Worm (Caenorhabditis elegans) whole organism, L2 larva: ENCODE results near the gene ife-5.

ENCODE experiments used
- C34F6.9 ChIP-seq: fragments of 150-350 bp; optimal IDR thresholded peaks from 2 replicates; lab custom pipeline; 2014; ENCODE audit warnings: missing biosample characterization, missing genetic modification characterization
- F13H6.1 ChIP-seq: sonication (generic microtip); optimal IDR thresholded peaks from 2 replicates; lab custom pipeline; 2016; ENCODE audit warnings: missing genetic modification characterization, missing compliant biosample characterization
- R02D3.7 ChIP-seq: fragments of 150-350 bp; optimal IDR thresholded peaks from 2 replicates; lab custom pipeline; 2014; ENCODE audit warnings: missing biosample characterization, missing genetic modification characterization
- Y55F3AM.14 ChIP-seq: fragments of 200-800 bp; sonication (Bioruptor generic); optimal IDR thresholded peaks from 2 replicates; lab custom pipeline; 2018; ENCODE audit warnings: mild to moderate bottlenecking, missing genetic modification characterization, missing compliant biosample characterization
- ZK546.5 ChIP-seq: sonication (generic microtip); optimal IDR thresholded peaks from 2 replicates; lab custom pipeline; 2017; ENCODE audit warnings: missing biosample characterization, missing genetic modification characterization
- alr-1 ChIP-seq: fragments of 150-350 bp; optimal IDR thresholded peaks from 2 replicates; lab custom pipeline; 2014; ENCODE audit warnings: missing biosample characterization, missing genetic modification characterization
- aly-2 ChIP-seq: fragments of 150-350 bp; optimal IDR thresholded peaks from 2 replicates; lab custom pipeline; 2014; ENCODE audit warnings: missing biosample characterization, missing genetic modification characterization
- ama-1 ChIP-seq: fragments of 150-350 bp; optimal IDR thresholded peaks from 2 replicates; lab custom pipeline; 2018; ENCODE audit warnings: inconsistent platforms
- blmp-1 ChIP-seq: sonication (generic microtip); optimal IDR thresholded peaks from 2 replicates; lab custom pipeline; 2017; ENCODE audit warnings: missing genetic modification characterization, mild to moderate bottlenecking, missing compliant biosample characterization, antibody characterized with exemption, moderate library complexity; ENCODE audit not compliant: insufficient read depth
- ceh-16 ChIP-seq: fragments of 150-350 bp; optimal IDR thresholded peaks from 2 replicates; lab custom pipeline; 2014; ENCODE audit warnings: missing biosample characterization, missing genetic modification characterization
- crh-2 ChIP-seq: sonication (generic microtip); optimal IDR thresholded peaks from 2 replicates; lab custom pipeline; 2017; ENCODE audit warnings: missing biosample characterization, missing genetic modification characterization
- dmd-4 ChIP-seq: sonication (generic microtip); optimal IDR thresholded peaks from 2 replicates; lab custom pipeline; 2017; ENCODE audit warnings: missing biosample characterization, missing genetic modification characterization
- fos-1 ChIP-seq: fragments of 150-350 bp; optimal IDR thresholded peaks from 2 replicates; lab custom pipeline; 2014; ENCODE audit warnings: missing biosample characterization, missing genetic modification characterization
- gmeb-1 ChIP-seq: fragments of 150-350 bp; optimal IDR thresholded peaks from 2 replicates; lab custom pipeline; 2014; ENCODE audit warnings: missing biosample characterization, missing genetic modification characterization
- lin-11 ChIP-seq: fragments of 150-350 bp; sonication (generic microtip); optimal IDR thresholded peaks from 2 replicates; lab custom pipeline; 2014; ENCODE audit warnings: missing biosample characterization, missing genetic modification characterization, inconsistent platforms, mixed read lengths
- lin-13 ChIP-seq: fragments of 150-350 bp; optimal IDR thresholded peaks from 2 replicates; lab custom pipeline; 2014; ENCODE audit warnings: missing biosample characterization, missing genetic modification reagents, missing genetic modification characterization
- lin-39 ChIP-seq: fragments of 150-350 bp; optimal IDR thresholded peaks from 2 replicates; lab custom pipeline; 2014; ENCODE audit warnings: missing biosample characterization, missing genetic modification reagents, missing genetic modification characterization
- lsy-2 ChIP-seq, 2 experiments: fragments of 150-350 bp in 1 of 2; sonication (generic microtip) in 1 of 2; optimal IDR thresholded peaks; 2 replicates each; lab custom pipeline; 2014 to 2017; ENCODE audit warnings: missing biosample characterization in 2 of 2, missing genetic modification characterization in 2 of 2
- mab-5 ChIP-seq: fragments of 150-350 bp; optimal IDR thresholded peaks from 2 replicates; lab custom pipeline; 2014; ENCODE audit warnings: missing biosample characterization, missing genetic modification characterization
- mdl-1 ChIP-seq, 2 experiments: fragments of 150-350 bp in 1 of 2; sonication (generic microtip) in 1 of 2; optimal IDR thresholded peaks; 2 replicates each; lab custom pipeline; 2017; ENCODE audit warnings: missing biosample characterization in 2 of 2, missing genetic modification characterization in 2 of 2
- nhr-10 ChIP-seq: sonication (generic microtip); optimal IDR thresholded peaks from 2 replicates; lab custom pipeline; 2017; ENCODE audit warnings: missing biosample characterization, missing genetic modification characterization
- nhr-11 ChIP-seq: fragments of 150-350 bp; optimal IDR thresholded peaks from 2 replicates; lab custom pipeline; 2014; ENCODE audit warnings: missing biosample characterization, missing genetic modification characterization
- nhr-12 ChIP-seq: fragments of 150-350 bp; optimal IDR thresholded peaks from 2 replicates; lab custom pipeline; 2014; ENCODE audit warnings: missing biosample characterization, missing genetic modification characterization
- nhr-25 ChIP-seq: fragments of 150-350 bp; sonication (generic microtip); optimal IDR thresholded peaks from 3 replicates; lab custom pipeline; 2014; ENCODE audit warnings: missing biosample characterization, missing genetic modification characterization
- nhr-6 ChIP-seq: fragments of 150-350 bp; optimal IDR thresholded peaks from 2 replicates; lab custom pipeline; 2014; ENCODE audit warnings: missing biosample characterization, missing genetic modification characterization
- peb-1 ChIP-seq: fragments of 150-350 bp; optimal IDR thresholded peaks from 2 replicates; lab custom pipeline; 2014; ENCODE audit warnings: missing biosample characterization, missing genetic modification characterization
- sem-4 ChIP-seq: fragments of 150-350 bp; optimal IDR thresholded peaks from 2 replicates; lab custom pipeline; 2014; ENCODE audit warnings: missing biosample characterization, missing genetic modification reagents, missing genetic modification characterization
- sma-3 ChIP-seq: sonication (generic microtip); optimal IDR thresholded peaks from 2 replicates; lab custom pipeline; 2016; ENCODE audit warnings: missing genetic modification reagents, missing genetic modification characterization, missing compliant biosample characterization
- sma-9 ChIP-seq, 2 experiments: fragments of 150-350 bp in 1 of 2; sonication (generic microtip) in 1 of 2; optimal IDR thresholded peaks; 2 replicates each; lab custom pipeline; 2014 to 2016; ENCODE audit warnings: missing genetic modification characterization in 2 of 2, mild to moderate bottlenecking in 1 of 2, missing biosample characterization in 1 of 2, missing compliant biosample characterization in 1 of 2, missing genetic modification reagents in 1 of 2, moderate library complexity in 1 of 2
- unc-55 ChIP-seq: fragments of 150-350 bp; sonication (generic microtip); optimal IDR thresholded peaks from 3 replicates; lab custom pipeline; 2014; ENCODE audit warnings: missing biosample characterization, missing genetic modification reagents, missing genetic modification characterization
- zag-1 ChIP-seq: fragments of 150-350 bp; optimal IDR thresholded peaks from 2 replicates; lab custom pipeline; 2014; ENCODE audit warnings: missing biosample characterization, missing genetic modification characterization
- ztf-1 ChIP-seq: fragments of 200-800 bp; sonication (Bioruptor generic); conservative IDR thresholded peaks from 2 replicates; pipeline ENCODE4 v1.3.6; 2022; ENCODE audit warnings: missing genetic modification characterization, missing compliant biosample characterization
- ztf-4 ChIP-seq: fragments of 150-350 bp; optimal IDR thresholded peaks from 2 replicates; lab custom pipeline; 2014; ENCODE audit warnings: missing biosample characterization, missing genetic modification characterization

The ife-5 gene

DNA sequence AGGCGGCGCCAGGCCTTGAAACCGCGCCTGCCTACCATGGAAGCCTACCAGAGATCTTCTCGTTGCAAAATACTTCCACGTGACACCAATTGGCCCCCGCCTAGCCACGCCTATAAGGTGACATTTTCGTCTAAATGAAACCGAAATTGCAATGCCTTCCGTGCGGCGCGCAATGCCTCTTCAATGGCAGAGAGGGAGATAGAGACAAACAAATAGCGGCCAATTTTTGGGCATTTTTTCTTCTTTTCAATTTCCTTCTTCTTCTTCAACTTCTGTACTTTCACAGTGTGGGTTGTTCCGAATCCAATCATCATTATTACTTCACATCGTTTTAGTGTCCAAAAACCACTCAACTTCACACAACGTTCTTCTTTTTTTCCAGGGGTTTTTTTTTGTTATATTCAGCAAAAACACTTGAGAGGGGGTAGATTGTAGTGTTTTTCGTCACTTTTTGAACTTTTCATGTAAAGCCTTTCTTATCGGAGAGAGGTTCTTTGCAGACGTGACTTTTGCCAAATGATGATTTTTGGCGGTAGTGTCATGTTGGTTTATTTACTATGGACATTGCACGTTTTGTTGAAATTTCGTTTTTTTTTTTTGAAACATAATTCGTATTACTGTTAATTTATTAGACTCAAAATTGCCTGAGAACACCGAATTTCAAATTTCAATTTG lies 19.2 kb upstream of the ife-5 start:
- no peak for TF ChIP-seq alr-1 (tag; lab: Kevin White, UChicago)
- TF ChIP-seq lsy-2 (tag; optimal IDR thresholded peaks at IDR 0.05; lab: Kevin White, UChicago) = no peak
- TF ChIP-seq fos-1 (tag; lab: Kevin White, UChicago) = no peak
- no peak for TF ChIP-seq mab-5
- peak; percentile 35 for TF ChIP-seq blmp-1 (tag; lab: Kevin White, UChicago)
- TF ChIP-seq nhr-25 (tag; lab: Kevin White, UChicago) = peak; percentile 28
- no peak for TF ChIP-seq R02D3.7 (tag; lab: Kevin White, UChicago)
- no peak for TF ChIP-seq F13H6.1 (tag; lab: Kevin White, UChicago)
- no peak for TF ChIP-seq ztf-1 (GFP tag; lab: Robert Waterston, UW)
- TF ChIP-seq sem-4 (tag; lab: Kevin White, UChicago) = no peak

DNA sequence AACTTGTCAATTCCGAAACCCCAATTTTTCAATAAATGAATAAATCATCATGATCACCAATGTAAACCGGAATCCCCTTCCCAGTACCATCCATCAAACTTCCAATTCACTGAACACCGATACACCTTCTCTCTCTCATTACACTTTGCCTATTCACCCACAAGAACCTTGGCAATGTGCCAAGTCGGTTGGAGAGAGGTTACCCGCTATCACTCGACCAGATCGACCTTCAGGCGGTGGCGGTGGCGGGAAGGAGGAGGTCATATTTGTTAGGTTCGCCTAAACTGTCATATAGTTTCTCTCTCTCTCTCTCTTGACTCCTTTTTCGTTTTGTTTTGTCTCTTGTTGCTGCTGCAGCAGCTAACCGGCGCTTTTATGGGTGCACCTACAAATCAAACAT lies 17.9 kb upstream of the ife-5 start:
- TF ChIP-seq crh-2 (tag; lab: Kevin White, UChicago) (peak; percentile 16), Y55F3AM.14 (GFP tag; lab: Kevin White, UChicago) (no peak), ama-1 (lab: Kevin White, UChicago) (no peak), aly-2 (tag; lab: Kevin White, UChicago) (no peak), sma-9 (GFP tag; optimal IDR thresholded peaks at IDR 0.05; lab: Kevin White, UChicago) (peak; percentile 20), sma-9 (tag; optimal IDR thresholded peaks at IDR 0.05; lab: Kevin White, UChicago) (no peak), R02D3.7 (tag; lab: Kevin White, UChicago) (no peak), nhr-25 (tag; lab: Kevin White, UChicago) (peak; percentile 93), lin-13 (no peak), lin-39 (tag; lab: Kevin White, UChicago) (no peak), fos-1 (tag; lab: Kevin White, UChicago) (peak; percentile 29), ZK546.5 (tag; lab: Kevin White, UChicago) (no peak), sma-3 (peak; percentile 78), blmp-1 (tag; lab: Kevin White, UChicago) (peak; percentile 64), gmeb-1 (tag; lab: Kevin White, UChicago) (no peak), nhr-6 (peak; percentile 25), F13H6.1 (tag; lab: Kevin White, UChicago) (peak; percentile 31), lsy-2 (tag; optimal IDR thresholded peaks at IDR 0.05; lab: Kevin White, UChicago) (no peak), lin-11 (tag; lab: Kevin White, UChicago) (no peak), C34F6.9 (tag; lab: Kevin White, UChicago) (no peak), sem-4 (tag; lab: Kevin White, UChicago) (no peak), dmd-4 (tag; lab: Kevin White, UChicago) (no peak), ceh-16 (tag; lab: Kevin White, UChicago) (peak; percentile 88), peb-1 (tag; lab: Kevin White, UChicago) (no peak)

DNA sequence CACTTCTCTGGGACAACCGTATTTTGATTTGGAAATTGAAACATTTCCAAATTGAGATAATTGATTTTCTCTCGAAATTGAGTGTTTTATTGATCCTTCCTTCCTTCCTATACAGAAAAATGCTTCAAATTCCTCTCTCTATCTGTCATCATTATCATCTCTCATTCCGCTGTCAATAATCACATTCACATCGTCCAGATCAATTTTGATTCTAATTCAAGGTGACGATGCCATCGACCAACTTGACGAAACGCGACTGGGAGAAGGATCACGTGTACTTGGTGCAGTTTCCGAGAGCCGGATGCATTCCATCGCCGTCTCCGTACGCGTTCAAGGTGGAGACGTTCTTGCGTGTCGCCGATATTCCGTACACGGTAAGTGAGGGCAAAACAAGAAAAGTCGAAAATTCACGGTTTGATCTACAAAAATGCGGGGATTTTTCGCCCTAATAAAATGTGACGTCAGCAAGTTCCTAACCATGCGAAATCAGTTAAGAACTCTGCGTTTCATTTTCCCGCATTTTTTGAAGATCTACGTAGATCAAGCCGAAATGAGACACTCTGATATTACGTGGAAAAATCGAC lies 16.4 kb upstream of the ife-5 start, which contains the start of gene faxc-1:
Gene faxc-1, plus strand, starts transcription at position 222 of the 584 bp plus-strand sequence.
- TF ChIP-seq nhr-6 (no peak), fos-1 (tag; lab: Kevin White, UChicago) (no peak), gmeb-1 (tag; lab: Kevin White, UChicago) (peak; percentile 5), sma-9 (GFP tag; optimal IDR thresholded peaks at IDR 0.05; lab: Kevin White, UChicago) (peak; percentile 47), sma-9 (tag; optimal IDR thresholded peaks at IDR 0.05; lab: Kevin White, UChicago) (no peak), zag-1 (tag; lab: Kevin White, UChicago) (no peak), R02D3.7 (tag; lab: Kevin White, UChicago) (no peak), nhr-25 (tag; lab: Kevin White, UChicago) (peak; percentile 25), C34F6.9 (tag; lab: Kevin White, UChicago) (no peak), sem-4 (tag; lab: Kevin White, UChicago) (no peak), mdl-1 (tag; optimal IDR thresholded peaks at IDR 0.05; lab: Kevin White, UChicago) (no peak)

DNA sequence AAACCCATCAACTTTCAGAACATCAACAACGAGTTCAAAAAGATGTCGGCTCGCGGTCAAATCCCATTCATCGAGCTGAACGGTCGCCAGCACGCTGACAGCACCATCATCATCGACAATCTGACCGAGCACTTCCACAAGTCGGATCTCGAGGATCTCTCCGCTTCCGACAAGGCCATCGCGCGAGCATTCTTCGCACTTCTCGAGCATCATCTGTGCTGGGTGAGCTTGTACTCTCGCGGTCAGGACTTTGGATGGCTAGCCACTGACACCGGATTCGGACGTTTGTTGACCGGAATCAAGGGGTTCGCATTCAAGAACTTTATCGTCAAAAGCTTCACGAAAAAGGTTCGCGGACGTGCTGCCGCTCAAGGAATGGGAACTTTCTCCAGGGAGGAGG lies 15.6 kb upstream of the ife-5 start:
- TF ChIP-seq nhr-10 (tag; lab: Kevin White, UChicago) (no peak), gmeb-1 (tag; lab: Kevin White, UChicago) (no peak), nhr-12 (no peak), lin-11 (tag; lab: Kevin White, UChicago) (no peak), Y55F3AM.14 (GFP tag; lab: Kevin White, UChicago) (no peak), ztf-1 (GFP tag; lab: Robert Waterston, UW) (no peak), ama-1 (lab: Kevin White, UChicago) (no peak), unc-55 (GFP tag; lab: Kevin White, UChicago) (no peak), dmd-4 (tag; lab: Kevin White, UChicago) (no peak), fos-1 (tag; lab: Kevin White, UChicago) (no peak), R02D3.7 (tag; lab: Kevin White, UChicago) (no peak), ztf-4 (tag; lab: Kevin White, UChicago) (no peak), nhr-11 (tag; lab: Kevin White, UChicago) (no peak)
